Worm (Caenorhabditis elegans) whole organism, L4/young adult: ENCODE measurements around the gene srv-29.

Source experiments
- W03F9.2 ChIP-seq: fragments of 150-350 bp; optimal IDR thresholded peaks from 2 replicates; lab custom pipeline; 2014; ENCODE audit warnings: missing biosample characterization, missing genetic modification characterization
- dao-5 ChIP-seq: sonication (generic microtip); optimal IDR thresholded peaks from 2 replicates; lab custom pipeline; 2016; ENCODE audit warnings: missing genotype, missing genetic modification characterization, moderate library complexity, missing compliant biosample characterization
- him-1 ChIP-seq: sonication (generic microtip); optimal IDR thresholded peaks from 2 replicates; lab custom pipeline; 2016; ENCODE audit warnings: missing genotype, missing genetic modification reagents, missing genetic modification characterization, missing compliant biosample characterization

DNA sequence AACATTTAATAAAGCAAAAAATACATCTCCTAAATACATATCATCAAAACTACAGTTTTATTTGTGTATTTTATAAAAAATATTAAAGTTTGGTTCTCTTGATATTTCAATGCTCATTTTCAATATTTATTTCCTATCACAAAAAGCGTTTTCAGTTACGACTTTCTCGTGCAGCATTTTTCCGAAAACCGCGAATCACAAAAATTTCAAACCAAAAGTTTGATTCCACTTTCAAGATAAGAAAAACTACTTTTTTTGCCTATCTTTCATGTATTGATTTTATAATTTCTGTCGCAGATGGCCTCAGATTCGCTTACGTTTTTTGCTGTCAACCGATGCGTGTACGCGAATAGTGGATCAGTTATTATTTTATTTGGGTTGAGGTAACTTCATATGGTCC is 47.0 kb downstream of the srv-29 start, which contains the start of gene C49A9.4:
- TF ChIP-seq W03F9.2 (tag; lab: Kevin White, UChicago) (no peak), him-1 (tag; lab: Kevin White, UChicago) (no peak), dao-5 (tag; lab: Kevin White, UChicago) (no peak)
